Worm (Caenorhabditis elegans) whole organism, early embryonic: ENCODE results near the gene bcc-1.
A peak's percentile ranks its signal among the peaks of the same experiment; 100 is the strongest.

Experiments used
- B0310.2 ChIP-seq: sonication (generic microtip); optimal IDR thresholded peaks from 2 replicates; lab custom pipeline; 2016; ENCODE audit warnings: mild to moderate bottlenecking, missing genetic modification characterization, missing compliant biosample characterization
- F13C5.2 ChIP-seq: sonication (generic microtip); optimal IDR thresholded peaks from 2 replicates; lab custom pipeline; 2017; ENCODE audit warnings: mild to moderate bottlenecking, missing genetic modification characterization, inconsistent platforms, missing compliant biosample characterization
- aly-1 ChIP-seq: sonication (generic microtip); optimal IDR thresholded peaks from 2 replicates; lab custom pipeline; 2016; ENCODE audit warnings: missing genetic modification characterization, missing compliant biosample characterization
- ama-1 ChIP-seq: fragments of 150-350 bp; optimal IDR thresholded peaks from 2 replicates; lab custom pipeline; 2014
- ets-7 ChIP-seq: sonication (generic microtip); optimal IDR thresholded peaks from 2 replicates; lab custom pipeline; 2016; ENCODE audit warnings: missing genotype, missing genetic modification characterization, missing compliant biosample characterization
- flt-1 ChIP-seq: fragments of 200-800 bp; sonication (Bioruptor generic); IDR thresholded peaks from 2 replicates; pipeline ENCODE4 v1.3.6; 2022; ENCODE audit warnings: missing genetic modification characterization, missing compliant biosample characterization
- hmbx-1 ChIP-seq: sonication (generic microtip); optimal IDR thresholded peaks from 2 replicates; lab custom pipeline; 2016; ENCODE audit warnings: mild to moderate bottlenecking, missing genetic modification characterization, missing compliant biosample characterization
- hmg-4 ChIP-seq: fragments of 200-800 bp; sonication (Bioruptor generic); optimal IDR thresholded peaks from 2 replicates; lab custom pipeline; 2018; ENCODE audit warnings: mild to moderate bottlenecking, missing genetic modification characterization, missing compliant biosample characterization
- hnd-1 ChIP-seq: sonication (generic microtip); optimal IDR thresholded peaks from 2 replicates; lab custom pipeline; 2016; ENCODE audit warnings: missing genetic modification characterization, missing compliant biosample characterization
- pes-1 ChIP-seq: fragments of 200-800 bp; sonication (Bioruptor generic); IDR thresholded peaks from 2 replicates; pipeline ENCODE4 v1.3.6; 2022; ENCODE audit warnings: missing genetic modification reagents, missing genetic modification characterization, missing compliant biosample characterization
- scrt-1 ChIP-seq: fragments of 200-800 bp; sonication (Bioruptor generic); IDR thresholded peaks from 2 replicates; pipeline ENCODE4 v1.3.6; 2022; ENCODE audit warnings: missing genetic modification characterization, missing compliant biosample characterization
- sea-1 ChIP-seq: fragments of 200-800 bp; sonication (Bioruptor generic); conservative IDR thresholded peaks from 2 replicates; pipeline ENCODE4 v1.3.6; 2022; ENCODE audit warnings: missing genetic modification characterization, missing compliant biosample characterization
- tbx-11 ChIP-seq: fragments of 200-800 bp; sonication (Bioruptor generic); IDR thresholded peaks from 2 replicates; pipeline ENCODE4 v1.3.6; 2022; ENCODE audit warnings: missing genetic modification characterization, missing compliant biosample characterization
- tra-4 ChIP-seq: sonication (generic microtip); optimal IDR thresholded peaks from 2 replicates; lab custom pipeline; 2017; ENCODE audit warnings: missing genetic modification characterization, missing compliant biosample characterization

- TF ChIP-seq flt-1 (GFP tag; lab: Robert Waterston, UW) (0 out of 2 replicates have a peak, but pooled peaks have one; percentile 36), ama-1 (lab: Kevin White, UChicago) (no peak), ets-7 (tag; lab: Kevin White, UChicago) (no peak), hmg-4 (GFP tag; lab: Kevin White, UChicago) (peak; percentile 68), sea-1 (GFP tag; lab: Robert Waterston, UW) (no peak), tra-4 (tag; lab: Kevin White, UChicago) (no peak), pes-1 (GFP tag; lab: Robert Waterston, UW) (no peak), hnd-1 (no peak), scrt-1 (GFP tag; lab: Robert Waterston, UW) (no peak), tbx-11 (GFP tag; lab: Robert Waterston, UW) (no peak), B0310.2 (tag; lab: Kevin White, UChicago) (no peak), hmbx-1 (tag; lab: Kevin White, UChicago) (no peak), aly-1 (peak; percentile 60), F13C5.2 (peak; percentile 86)
Observed at ce11 chrIV:11118837-11119491, 26.6 kb upstream of the bcc-1 start, which contains the start of the genes imp-2 and enpl-1.
